Worm (Caenorhabditis elegans): ENCODE results near the gene lips-8.

DNA sequence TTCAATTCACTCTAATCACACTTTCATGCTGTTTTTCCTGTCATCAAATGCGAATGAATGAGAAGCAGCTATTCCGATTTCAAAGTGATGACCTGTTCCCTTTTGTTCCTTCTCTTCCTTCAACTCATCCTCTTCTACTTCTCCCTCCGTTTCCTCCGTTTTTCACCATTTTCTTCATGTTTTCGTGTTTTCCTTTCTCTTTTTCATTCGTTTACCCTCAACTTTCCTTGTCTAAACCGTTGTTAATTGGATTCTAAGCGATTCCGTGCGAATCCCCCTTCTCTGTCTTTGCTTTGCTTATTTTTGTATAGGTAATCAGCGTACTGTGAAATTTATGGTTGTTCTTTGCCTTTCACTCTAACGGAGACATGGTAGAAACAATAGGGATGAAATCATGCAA lies 12.4 kb upstream of the lips-8 start:
- TF ChIP-seq ceh-13 (GFP tag; optimal IDR thresholded peaks at IDR 0.05) (no peak), ets-7 (tag; optimal IDR thresholded peaks at IDR 0.05) (no peak), scrt-1 (GFP tag; IDR thresholded peaks at IDR 0.05) (no peak), B0310.2 (tag; optimal IDR thresholded peaks at IDR 0.05) (no peak), pes-1 (GFP tag; IDR thresholded peaks at IDR 0.05) (no peak), aly-1 (tag; optimal IDR thresholded peaks at IDR 0.05) (no peak), flt-1 (GFP tag; IDR thresholded peaks at IDR 0.05) (no peak), ama-1 (optimal IDR thresholded peaks at IDR 0.05) (no peak), sea-1 (GFP tag; conservative IDR thresholded peaks at IDR 0.05) (no peak), hmg-4 (GFP tag; optimal IDR thresholded peaks at IDR 0.05) (no peak)
